Fruit fly (Drosophila melanogaster) whole organism, embryonic: ENCODE data around the gene Acp76A.

Experiments
- gro ChIP-seq: fragments of 200-800 bp; sonication (Bioruptor generic); optimal IDR thresholded peaks from 2 replicates; lab custom pipeline; 2016; ENCODE audit warnings: missing biosample characterization, missing genetic modification characterization
- mam ChIP-seq: fragments of 200-800 bp; sonication (Bioruptor generic); optimal IDR thresholded peaks from 3 replicates; lab custom pipeline; 2016; ENCODE audit warnings: missing biosample characterization, missing genetic modification characterization
- ro ChIP-seq: fragments of 200-800 bp; sonication (Bioruptor generic); IDR thresholded peaks from 2 replicates; pipeline ENCODE4 v1.3.6; 2022; ENCODE audit warnings: missing biosample characterization, missing genetic modification characterization

DNA sequence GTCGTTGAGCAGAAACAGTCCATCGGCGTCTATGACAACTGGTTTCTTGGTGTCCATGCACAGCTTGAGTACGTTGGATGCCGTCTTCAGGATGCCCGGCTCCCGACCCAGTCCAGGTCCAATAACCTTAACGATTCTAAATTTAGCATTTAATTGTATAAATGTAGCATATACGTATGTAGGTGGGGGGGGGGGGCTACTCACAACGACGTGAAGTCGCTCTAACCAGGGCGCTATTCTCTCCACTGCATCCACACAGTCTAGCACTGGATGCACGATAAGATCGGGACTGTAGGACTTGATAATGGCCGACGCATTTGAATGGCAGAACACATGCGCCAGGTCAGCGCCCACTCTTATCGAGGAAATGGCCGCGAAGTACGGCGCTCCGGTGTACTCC, 45.3 kb upstream of the Acp76A start:
- TF ChIP-seq mam (GFP tag; lab: Kevin White, UChicago), result no peak
- TF ChIP-seq gro, result no peak
- TF ChIP-seq ro (GFP tag; lab: Robert Waterston, UW), result no peak
